Worm (Caenorhabditis elegans) whole organism, late embryonic: ENCODE data around the gene ifa-3.

ENCODE experiments used
- F13H6.1 ChIP-seq: sonication (generic microtip); optimal IDR thresholded peaks from 2 replicates; lab custom pipeline; 2016; ENCODE audit warnings: missing genetic modification characterization, missing compliant biosample characterization
- K02D7.2 ChIP-seq: sonication (generic microtip); optimal IDR thresholded peaks from 2 replicates; lab custom pipeline; 2017; ENCODE audit warnings: mild to moderate bottlenecking, missing genetic modification characterization, missing compliant biosample characterization
- K09A11.1 ChIP-seq: sonication (generic microtip); optimal IDR thresholded peaks from 2 replicates; lab custom pipeline; 2017; ENCODE audit warnings: antibody characterized with exemption, mild to moderate bottlenecking, missing genetic modification characterization, missing compliant biosample characterization; ENCODE audit not compliant: insufficient read depth
- T23F11.4 ChIP-seq: fragments of 200-800 bp; sonication (Bioruptor generic); optimal IDR thresholded peaks from 2 replicates; lab custom pipeline; 2018; ENCODE audit warnings: mild to moderate bottlenecking, missing genetic modification characterization, missing compliant biosample characterization
- Y22D7AL.16 ChIP-seq: sonication (generic microtip); optimal IDR thresholded peaks from 2 replicates; lab custom pipeline; 2016; ENCODE audit warnings: missing genetic modification characterization, missing compliant biosample characterization
- ahr-1 ChIP-seq: sonication (generic microtip); optimal IDR thresholded peaks from 2 replicates; lab custom pipeline; 2016; ENCODE audit warnings: missing genetic modification characterization, missing compliant biosample characterization
- ama-1 ChIP-seq: fragments of 150-350 bp; optimal IDR thresholded peaks from 2 replicates; lab custom pipeline; 2014
- ceh-14 ChIP-seq: sonication (generic microtip); optimal IDR thresholded peaks from 2 replicates; lab custom pipeline; 2016; ENCODE audit warnings: missing genotype, missing genetic modification characterization, missing compliant biosample characterization
- ceh-18 ChIP-seq: sonication (generic microtip); optimal IDR thresholded peaks from 2 replicates; lab custom pipeline; 2016; ENCODE audit warnings: missing genetic modification characterization, missing compliant biosample characterization
- ceh-24 ChIP-seq: sonication (generic microtip); optimal IDR thresholded peaks from 2 replicates; lab custom pipeline; 2016; ENCODE audit warnings: mild to moderate bottlenecking, missing genetic modification characterization, missing compliant biosample characterization
- ceh-6 ChIP-seq: fragments of 200-800 bp; sonication (Bioruptor generic); optimal IDR thresholded peaks from 2 replicates; lab custom pipeline; 2018; ENCODE audit warnings: mild to moderate bottlenecking, missing genetic modification characterization, missing compliant biosample characterization
- ceh-9 ChIP-seq: sonication (generic microtip); optimal IDR thresholded peaks from 2 replicates; lab custom pipeline; 2016; ENCODE audit warnings: mild to moderate bottlenecking, missing genetic modification characterization, inconsistent platforms, missing compliant biosample characterization
- dve-1 ChIP-seq: sonication (generic microtip); optimal IDR thresholded peaks from 2 replicates; lab custom pipeline; 2017; ENCODE audit warnings: antibody characterized with exemption, mild to moderate bottlenecking, missing genetic modification characterization, missing compliant biosample characterization
- elt-2 ChIP-seq: sonication (generic microtip); optimal IDR thresholded peaks from 2 replicates; lab custom pipeline; 2016; ENCODE audit warnings: missing genetic modification reagents, missing genetic modification characterization, missing compliant biosample characterization
- ets-4 ChIP-seq: sonication (generic microtip); optimal IDR thresholded peaks from 2 replicates; lab custom pipeline; 2016; ENCODE audit warnings: missing genetic modification characterization, missing compliant biosample characterization
- eyg-1 ChIP-seq: sonication (generic microtip); optimal IDR thresholded peaks from 2 replicates; lab custom pipeline; 2016; ENCODE audit warnings: missing genotype, missing genetic modification characterization, missing compliant biosample characterization
- fkh-10 ChIP-seq: fragments of 150-350 bp; optimal IDR thresholded peaks from 2 replicates; lab custom pipeline; 2014; ENCODE audit warnings: missing biosample characterization, missing genetic modification reagents, missing genetic modification characterization
- fkh-6 ChIP-seq: sonication (generic microtip); optimal IDR thresholded peaks from 2 replicates; lab custom pipeline; 2016; ENCODE audit warnings: missing genetic modification characterization, missing compliant biosample characterization
- gmeb-2 ChIP-seq: sonication (generic microtip); optimal IDR thresholded peaks from 2 replicates; lab custom pipeline; 2016; ENCODE audit warnings: missing genetic modification characterization, inconsistent platforms, missing compliant biosample characterization
- hlh-15 ChIP-seq: sonication (generic microtip); optimal IDR thresholded peaks from 2 replicates; lab custom pipeline; 2016; ENCODE audit warnings: missing genetic modification characterization, missing compliant biosample characterization
- hlh-30 ChIP-seq: sonication (generic microtip); optimal IDR thresholded peaks from 2 replicates; lab custom pipeline; 2017; ENCODE audit warnings: antibody characterized with exemption, missing genetic modification characterization, missing compliant biosample characterization; ENCODE audit not compliant: insufficient read depth
- hlh-6 ChIP-seq: sonication (generic microtip); optimal IDR thresholded peaks from 2 replicates; lab custom pipeline; 2016; ENCODE audit warnings: missing genotype, missing genetic modification characterization, missing compliant biosample characterization
- lin-11 ChIP-seq: fragments of 200-800 bp; sonication (Bioruptor generic); optimal IDR thresholded peaks from 2 replicates; lab custom pipeline; 2018; ENCODE audit warnings: mild to moderate bottlenecking, missing genetic modification characterization, missing compliant biosample characterization
- madf-2 ChIP-seq: sonication (generic microtip); optimal IDR thresholded peaks from 2 replicates; lab custom pipeline; 2017; ENCODE audit warnings: missing genetic modification characterization, missing compliant biosample characterization
- nfya-1 ChIP-seq: sonication (generic microtip); optimal IDR thresholded peaks from 2 replicates; lab custom pipeline; 2017; ENCODE audit warnings: missing genetic modification characterization, mild to moderate bottlenecking, missing compliant biosample characterization, antibody characterized with exemption, moderate library complexity
- nhr-11 ChIP-seq: fragments of 150-350 bp; optimal IDR thresholded peaks from 2 replicates; lab custom pipeline; 2014; ENCODE audit warnings: missing biosample characterization, missing genetic modification characterization
- nhr-232 ChIP-seq: sonication (generic microtip); optimal IDR thresholded peaks from 2 replicates; lab custom pipeline; 2016; ENCODE audit warnings: missing genetic modification characterization, missing compliant biosample characterization
- npax-4 ChIP-seq: sonication (generic microtip); optimal IDR thresholded peaks from 2 replicates; lab custom pipeline; 2016; ENCODE audit warnings: missing genetic modification characterization, missing compliant biosample characterization
- pat-9 ChIP-seq: fragments of 200-800 bp; sonication (Bioruptor generic); optimal IDR thresholded peaks from 2 replicates; lab custom pipeline; 2018; ENCODE audit warnings: mild to moderate bottlenecking, missing genetic modification characterization, moderate library complexity, missing compliant biosample characterization
- ref-2 ChIP-seq: sonication (generic microtip); optimal IDR thresholded peaks from 2 replicates; lab custom pipeline; 2016; ENCODE audit warnings: missing genetic modification characterization, missing compliant biosample characterization
- rnt-1 ChIP-seq: sonication (generic microtip); optimal IDR thresholded peaks from 2 replicates; lab custom pipeline; 2016; ENCODE audit warnings: missing genetic modification characterization, missing compliant biosample characterization
- sdc-2 ChIP-seq: sonication (generic microtip); optimal IDR thresholded peaks from 2 replicates; lab custom pipeline; 2016; ENCODE audit warnings: missing genotype, missing genetic modification characterization, missing compliant biosample characterization
- sox-4 ChIP-seq: sonication (generic microtip); optimal IDR thresholded peaks from 2 replicates; lab custom pipeline; 2017; ENCODE audit warnings: mild to moderate bottlenecking, missing genetic modification characterization, inconsistent platforms, missing compliant biosample characterization
- unc-3 ChIP-seq, 2 experiments: fragments of 200-800 bp in 1 of 2; sonication (Bioruptor generic) in 1 of 2; sonication (generic microtip) in 1 of 2; conservative IDR thresholded peaks in 1 of 2; optimal IDR thresholded peaks in 1 of 2; 2 replicates each; pipeline versions ENCODE4 v1.3.6 to Lab custom; 2016 to 2022; ENCODE audit warnings: missing compliant biosample characterization in 2 of 2, missing genetic modification characterization in 2 of 2, missing genetic modification reagents in 1 of 2
- unc-42 ChIP-seq: sonication (generic microtip); optimal IDR thresholded peaks from 2 replicates; lab custom pipeline; 2016; ENCODE audit warnings: missing genotype, missing genetic modification characterization, missing compliant biosample characterization
- zip-5 ChIP-seq: sonication (generic microtip); optimal IDR thresholded peaks from 2 replicates; lab custom pipeline; 2016; ENCODE audit warnings: missing genetic modification characterization, missing compliant biosample characterization
- ztf-16 ChIP-seq: sonication (generic microtip); optimal IDR thresholded peaks from 2 replicates; lab custom pipeline; 2017; ENCODE audit warnings: missing genetic modification characterization, missing compliant biosample characterization

The ifa-3 gene

DNA sequence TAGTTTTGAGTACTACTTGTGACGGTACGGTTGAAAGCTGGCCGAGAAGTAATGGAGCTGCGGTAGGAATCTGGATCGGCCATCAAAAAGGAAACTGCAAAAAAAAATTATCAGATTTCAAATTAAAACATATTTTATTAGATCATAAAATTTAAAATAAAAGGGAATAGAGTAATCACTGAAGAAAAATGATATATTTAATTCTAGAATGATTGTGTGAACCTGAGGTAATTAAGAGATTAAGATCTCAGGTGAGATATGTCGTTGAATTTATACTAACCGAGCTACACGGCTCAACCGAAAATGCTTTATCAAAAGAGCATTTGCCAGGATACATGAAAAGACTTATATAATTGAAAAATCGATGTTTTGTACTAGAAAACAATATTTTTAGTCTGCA is at the start of gene ifa-3:
TSS of gene ifa-3 (minus strand) at position 101 of the 400 bp plus-strand sequence.
- TF ChIP-seq ref-2 (tag; lab: Kevin White, UChicago) = no peak
- TF ChIP-seq rnt-1 = no peak
- no peak for TF ChIP-seq hlh-15 (tag; lab: Kevin White, UChicago)
- no peak for TF ChIP-seq ceh-18 (tag; lab: Kevin White, UChicago)
- TF ChIP-seq, all 69 proteins: peak for 0

DNA sequence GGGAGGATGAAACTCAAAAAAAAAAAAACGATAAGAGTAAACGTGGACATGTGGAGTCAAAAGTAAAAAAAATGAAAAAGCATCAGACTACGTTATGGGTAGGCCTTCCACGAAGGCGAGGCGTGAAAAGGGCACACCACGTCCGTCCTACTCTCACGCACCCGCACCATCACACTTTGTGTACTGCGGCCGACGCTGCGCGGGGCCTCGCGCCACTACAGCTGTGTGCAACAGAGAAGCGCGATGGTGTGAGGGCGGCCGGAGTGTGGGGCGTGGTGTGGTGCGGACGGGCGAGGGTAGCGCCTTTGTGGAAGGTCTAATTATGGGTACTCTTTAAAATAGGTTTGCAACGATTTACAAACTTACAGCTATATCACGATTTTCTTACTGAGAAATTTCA is 48.4 kb upstream of the ifa-3 start:
- TF ChIP-seq hlh-6 (tag; lab: Kevin White, UChicago) = peak; percentile 37
- no peak for TF ChIP-seq nhr-232 (tag; lab: Kevin White, UChicago)
- TF ChIP-seq, all 69 proteins: peak for 1

- TF ChIP-seq ztf-16 (no peak), K09A11.1 (no peak), K02D7.2 (tag; lab: Kevin White, UChicago) (no peak), hlh-30 (tag; lab: Kevin White, UChicago) (no peak), nfya-1 (tag; lab: Kevin White, UChicago) (no peak), elt-2 (tag; lab: Kevin White, UChicago) (no peak), sox-4 (tag; lab: Kevin White, UChicago) (no peak), ets-4 (tag; lab: Kevin White, UChicago) (no peak), hlh-6 (tag; lab: Kevin White, UChicago) (no peak), ceh-14 (tag; lab: Kevin White, UChicago) (no peak), npax-4 (tag; lab: Kevin White, UChicago) (no peak), zip-5 (no peak), eyg-1 (tag; lab: Kevin White, UChicago) (no peak), dve-1 (tag; lab: Kevin White, UChicago) (no peak), unc-3 (GFP tag; conservative IDR thresholded peaks at IDR 0.05; lab: Robert Waterston, UW) (no peak), unc-3 (tag; optimal IDR thresholded peaks at IDR 0.05; lab: Kevin White, UChicago) (no peak), T23F11.4 (GFP tag; lab: Kevin White, UChicago) (no peak), sdc-2 (tag; lab: Kevin White, UChicago) (no peak)
- TF ChIP-seq, all 69 proteins: peak for 0
Observed at ce11 chrX:16317629-16318028, 47.8 kb upstream of the ifa-3 start, which contains the start of gene T01B4.3. Gene T01B4.3, minus strand, starts transcription at chrX:16317729.

ce11 chrX:16309705-16310104 is 39.8 kb upstream of the ifa-3 start:
- no peak for TF ChIP-seq unc-42 (tag; lab: Kevin White, UChicago)

DNA sequence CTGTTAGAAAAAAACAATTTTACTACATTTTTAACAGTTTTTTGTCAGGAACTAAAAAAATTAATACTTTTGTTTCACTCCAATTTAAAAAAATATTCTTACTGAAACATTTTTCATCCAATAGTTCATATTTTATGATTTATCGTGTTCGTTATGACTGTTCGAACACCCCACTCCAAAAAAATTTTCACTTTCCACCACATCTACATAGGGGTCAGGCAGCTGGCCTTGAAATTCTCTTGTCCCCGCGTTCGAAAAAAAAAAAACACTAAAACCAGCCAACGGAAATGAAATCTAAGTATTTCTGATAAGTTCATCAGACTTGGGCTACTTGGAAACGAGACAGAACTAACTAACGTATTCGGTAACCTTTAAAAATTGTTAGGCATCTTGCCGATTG is 36.3 kb upstream of the ifa-3 start, which contains the start of gene twk-22:
TSS of gene twk-22 (plus strand) at position 301 of the 400 bp plus-strand sequence.
- no peak for TF ChIP-seq rnt-1
- TF ChIP-seq pat-9 = no peak
- no peak for TF ChIP-seq ceh-24
- TF ChIP-seq Y22D7AL.16 (tag; lab: Kevin White, UChicago) = no peak
- no peak for TF ChIP-seq T23F11.4 (GFP tag; lab: Kevin White, UChicago)
- no peak for TF ChIP-seq madf-2
- TF ChIP-seq ztf-16 = no peak
- no peak for TF ChIP-seq ama-1 (lab: Kevin White, UChicago)
- TF ChIP-seq hlh-15 (tag; lab: Kevin White, UChicago) = no peak
- TF ChIP-seq sox-4 (tag; lab: Kevin White, UChicago) = no peak
- TF ChIP-seq nfya-1 (tag; lab: Kevin White, UChicago) = no peak
- TF ChIP-seq ahr-1 (tag; lab: Kevin White, UChicago) = no peak
- no peak for TF ChIP-seq gmeb-2 (tag; lab: Kevin White, UChicago)
- no peak for TF ChIP-seq nhr-232 (tag; lab: Kevin White, UChicago)

DNA sequence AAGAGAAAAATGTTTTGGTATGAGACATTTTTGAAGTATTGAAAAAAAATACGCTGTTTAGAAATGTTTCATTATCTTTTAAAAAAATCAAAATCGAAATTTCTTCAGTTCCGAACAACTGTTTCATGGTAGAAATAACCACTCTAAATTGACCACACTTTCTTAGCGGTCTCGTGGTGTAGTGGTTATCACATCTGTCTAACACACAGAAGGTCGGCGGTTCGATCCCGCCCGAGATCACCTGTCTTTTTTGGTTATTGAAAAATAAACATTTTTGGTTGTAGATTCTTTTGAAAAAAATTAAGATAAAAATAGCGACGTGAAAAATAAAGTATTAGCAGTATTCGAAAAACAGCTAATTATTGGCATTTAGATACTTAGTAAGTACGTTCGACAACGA is 30.6 kb upstream of the ifa-3 start:
- no peak for TF ChIP-seq fkh-10 (GFP tag; lab: Kevin White, UChicago)
- no peak for TF ChIP-seq nhr-11 (tag; lab: Kevin White, UChicago)
- no peak for TF ChIP-seq fkh-6 (tag; lab: Kevin White, UChicago)
- TF ChIP-seq ceh-6 (GFP tag; lab: Kevin White, UChicago) = no peak
- TF ChIP-seq ceh-9 (tag; lab: Kevin White, UChicago) = no peak
- TF ChIP-seq lin-11 (tag; lab: Kevin White, UChicago) = no peak
- TF ChIP-seq sdc-2 (tag; lab: Kevin White, UChicago) = no peak
- no peak for TF ChIP-seq rnt-1
- TF ChIP-seq ceh-24 = no peak
- TF ChIP-seq madf-2 = no peak
- TF ChIP-seq nhr-232 (tag; lab: Kevin White, UChicago) = no peak
- no peak for TF ChIP-seq F13H6.1
- TF ChIP-seq ref-2 (tag; lab: Kevin White, UChicago) = no peak
